Fruit fly (Drosophila melanogaster): ENCODE measurements around the gene Dop1R2.

Gene Dop1R2

dm6 chr3R:29671060-29671707, 11.4 kb upstream of the Dop1R2 start, which contains the start of gene Obp99a:
Gene Obp99a, plus strand, starts transcription at chr3R:29671657.
- TF ChIP-seq ovo (GFP tag; optimal IDR thresholded peaks at IDR 0.05) (no peak), Hr96 (GFP tag; optimal IDR thresholded peaks at IDR 0.05) (no peak), tj (GFP tag; optimal IDR thresholded peaks at IDR 0.05) (peak; percentile 94), CG14711 (tag; optimal IDR thresholded peaks at IDR 0.05) (no peak), CG33017 (tag; optimal IDR thresholded peaks at IDR 0.05) (no peak), pad (GFP tag; optimal IDR thresholded peaks at IDR 0.05) (no peak), CG7101 (tag; optimal IDR thresholded peaks at IDR 0.05) (no peak)

dm6 chr3R:29668777-29669176, 9.0 kb upstream of the Dop1R2 start, which contains the start of the genes ppk20 and ppk30:
Gene ppk20, minus strand, starts transcription at chr3R:29668877.
Gene ppk30, plus strand, starts transcription at chr3R:29669149.
- TF ChIP-seq CG33017 (tag; optimal IDR thresholded peaks at IDR 0.05) (no peak), kay (GFP tag; ENCODE audit: borderline replicate concordance) (no peak), CG14711 (tag; optimal IDR thresholded peaks at IDR 0.05) (no peak), CG7045 (GFP tag; optimal IDR thresholded peaks at IDR 0.05) (no peak), Mnt (GFP tag; optimal IDR thresholded peaks at IDR 0.05) (no peak), ovo (GFP tag; optimal IDR thresholded peaks at IDR 0.05) (no peak), CG1620 (GFP tag; optimal IDR thresholded peaks at IDR 0.05) (no peak), pad (GFP tag; optimal IDR thresholded peaks at IDR 0.05) (no peak), CG11617 (GFP tag; optimal IDR thresholded peaks at IDR 0.05) (no peak), cnc (optimal IDR thresholded peaks at IDR 0.05) (no peak), Clk (GFP tag; optimal IDR thresholded peaks at IDR 0.05) (no peak), CG12768 (GFP tag; optimal IDR thresholded peaks at IDR 0.05) (no peak), Hr96 (GFP tag; optimal IDR thresholded peaks at IDR 0.05) (no peak), CG5204 (GFP tag; optimal IDR thresholded peaks at IDR 0.05) (no peak), Crg-1 (GFP tag; optimal IDR thresholded peaks at IDR 0.05) (no peak), cic (GFP tag; optimal IDR thresholded peaks at IDR 0.05) (no peak), CG7101 (tag; optimal IDR thresholded peaks at IDR 0.05) (no peak), tj (GFP tag; optimal IDR thresholded peaks at IDR 0.05) (no peak)

- TF ChIP-seq CG7045 (GFP tag; optimal IDR thresholded peaks at IDR 0.05) (no peak), Clk (GFP tag; optimal IDR thresholded peaks at IDR 0.05) (no peak), CG12768 (GFP tag; optimal IDR thresholded peaks at IDR 0.05) (no peak), CG5204 (GFP tag; optimal IDR thresholded peaks at IDR 0.05) (no peak), kay (GFP tag; ENCODE audit: borderline replicate concordance) (no peak), Crg-1 (GFP tag; optimal IDR thresholded peaks at IDR 0.05) (no peak), CG1620 (GFP tag; optimal IDR thresholded peaks at IDR 0.05) (no peak), pad (GFP tag; optimal IDR thresholded peaks at IDR 0.05) (no peak), ovo (GFP tag; optimal IDR thresholded peaks at IDR 0.05) (no peak), tj (GFP tag; optimal IDR thresholded peaks at IDR 0.05) (no peak), CG11617 (GFP tag; optimal IDR thresholded peaks at IDR 0.05) (no peak), CG7101 (tag; optimal IDR thresholded peaks at IDR 0.05) (no peak), CG14711 (tag; optimal IDR thresholded peaks at IDR 0.05) (no peak), toe (GFP tag; optimal IDR thresholded peaks at IDR 0.05) (no peak), bab1 (GFP tag; optimal IDR thresholded peaks at IDR 0.05) (no peak), cic (GFP tag; optimal IDR thresholded peaks at IDR 0.05) (no peak), CG33017 (tag; optimal IDR thresholded peaks at IDR 0.05) (no peak)
Measured at dm6 chr3R:29664183-29664829, 4.5 kb upstream of the Dop1R2 start, which contains the start of gene ppk21. Gene ppk21, plus strand, starts transcription at chr3R:29664779.

- no peak for TF ChIP-seq CG1620 (GFP tag; optimal IDR thresholded peaks at IDR 0.05)
- no peak for TF ChIP-seq Clk (GFP tag; optimal IDR thresholded peaks at IDR 0.05)
- TF ChIP-seq CG33017 (tag; optimal IDR thresholded peaks at IDR 0.05): no peak
- TF ChIP-seq kay (GFP tag; ENCODE audit: borderline replicate concordance): no peak
- no peak for TF ChIP-seq Mnt (GFP tag; optimal IDR thresholded peaks at IDR 0.05)
- TF ChIP-seq CG14711 (tag; optimal IDR thresholded peaks at IDR 0.05): no peak
- TF ChIP-seq tj (GFP tag; optimal IDR thresholded peaks at IDR 0.05): no peak
- no peak for TF ChIP-seq Crg-1 (GFP tag; optimal IDR thresholded peaks at IDR 0.05)
- no peak for TF ChIP-seq cnc (optimal IDR thresholded peaks at IDR 0.05)
- no peak for TF ChIP-seq bab1 (GFP tag; optimal IDR thresholded peaks at IDR 0.05)
Measured at dm6 chr3R:29651488-29651887, 8.3 kb downstream of the Dop1R2 start.

dm6 chr3R:29625883-29626282, 33.9 kb downstream of the Dop1R2 start:
- TF ChIP-seq Crg-1 (GFP tag; optimal IDR thresholded peaks at IDR 0.05) (no peak), toe (GFP tag; optimal IDR thresholded peaks at IDR 0.05) (peak; percentile 7)

dm6 chr3R:29620712-29621479, 38.9 kb downstream of the Dop1R2 start:
- TF ChIP-seq CG33017 (tag; optimal IDR thresholded peaks at IDR 0.05) (no peak), pad (GFP tag; optimal IDR thresholded peaks at IDR 0.05) (no peak), cnc (optimal IDR thresholded peaks at IDR 0.05) (no peak), Hr96 (GFP tag; optimal IDR thresholded peaks at IDR 0.05) (peak; percentile 34), Mnt (GFP tag; optimal IDR thresholded peaks at IDR 0.05) (no peak), tj (GFP tag; optimal IDR thresholded peaks at IDR 0.05) (no peak), CG11617 (GFP tag; optimal IDR thresholded peaks at IDR 0.05) (no peak), kay (GFP tag; ENCODE audit: borderline replicate concordance) (peak; percentile 20), cic (GFP tag; optimal IDR thresholded peaks at IDR 0.05) (no peak), CG12768 (GFP tag; optimal IDR thresholded peaks at IDR 0.05) (no peak), CG7101 (tag; optimal IDR thresholded peaks at IDR 0.05) (no peak), Clk (GFP tag; optimal IDR thresholded peaks at IDR 0.05) (no peak), Crg-1 (GFP tag; optimal IDR thresholded peaks at IDR 0.05) (no peak)

Data from whole organism, adult.